Worm (Caenorhabditis elegans) whole organism, mixed stage, embryonic: ENCODE measurements around the gene Y32B12B.2.

ENCODE experiments used
- M03D4.4 ChIP-seq: sonication (generic microtip); optimal IDR thresholded peaks from 2 replicates; lab custom pipeline; 2017; ENCODE audit warnings: mild to moderate bottlenecking, missing genetic modification characterization, missing compliant biosample characterization
- bed-3 ChIP-seq: fragments of 200-800 bp; sonication (Bioruptor generic); optimal IDR thresholded peaks from 3 replicates; lab custom pipeline; 2018; ENCODE audit warnings: mild to moderate bottlenecking, missing genetic modification characterization, moderate library complexity, missing compliant biosample characterization
- blmp-1 ChIP-seq: fragments of 150-350 bp; optimal IDR thresholded peaks from 2 replicates; lab custom pipeline; 2014; ENCODE audit warnings: missing biosample characterization, missing genetic modification characterization
- ceh-39 ChIP-seq: fragments of 150-350 bp; optimal IDR thresholded peaks from 2 replicates; lab custom pipeline; 2014; ENCODE audit warnings: missing biosample characterization, missing genetic modification characterization
- ceh-43 ChIP-seq: fragments of 200-800 bp; sonication (Bioruptor generic); optimal IDR thresholded peaks from 2 replicates; lab custom pipeline; 2018; ENCODE audit warnings: mild to moderate bottlenecking, missing genetic modification characterization, moderate library complexity, missing compliant biosample characterization
- ceh-83 ChIP-seq: fragments of 200-800 bp; sonication (Bioruptor generic); optimal IDR thresholded peaks from 2 replicates; lab custom pipeline; 2018; ENCODE audit warnings: mild to moderate bottlenecking, missing genetic modification characterization, missing compliant biosample characterization
- ces-1 ChIP-seq: fragments of 150-350 bp; optimal IDR thresholded peaks from 2 replicates; lab custom pipeline; 2014; ENCODE audit warnings: missing biosample characterization, missing genetic modification reagents, missing genetic modification characterization
- cnd-1 ChIP-seq: fragments of 200-800 bp; sonication (Bioruptor generic); optimal IDR thresholded peaks from 2 replicates; lab custom pipeline; 2018; ENCODE audit warnings: mild to moderate bottlenecking, missing genetic modification characterization, missing compliant biosample characterization
- drap-1 ChIP-seq: fragments of 200-800 bp; sonication (Bioruptor generic); optimal IDR thresholded peaks from 3 replicates; lab custom pipeline; 2018; ENCODE audit warnings: mild to moderate bottlenecking, missing genetic modification characterization, missing compliant biosample characterization
- elt-3 ChIP-seq: fragments of 150-350 bp; optimal IDR thresholded peaks from 2 replicates; lab custom pipeline; 2014; ENCODE audit warnings: missing biosample characterization, missing genetic modification characterization
- flh-1 ChIP-seq: fragments of 200-800 bp; sonication (Bioruptor generic); optimal IDR thresholded peaks from 2 replicates; lab custom pipeline; 2018; ENCODE audit warnings: mild to moderate bottlenecking, missing genetic modification characterization, moderate library complexity, missing compliant biosample characterization
- ham-2 ChIP-seq: fragments of 200-800 bp; sonication (Bioruptor generic); optimal IDR thresholded peaks from 2 replicates; lab custom pipeline; 2018; ENCODE audit warnings: mild to moderate bottlenecking, missing genetic modification characterization, missing compliant biosample characterization
- hlh-1 ChIP-seq: fragments of 150-350 bp; optimal IDR thresholded peaks from 2 replicates; lab custom pipeline; 2014; ENCODE audit warnings: missing biosample characterization, missing genetic modification reagents, missing genetic modification characterization
- lin-13 ChIP-seq: fragments of 150-350 bp; optimal IDR thresholded peaks from 2 replicates; lab custom pipeline; 2014; ENCODE audit warnings: missing biosample characterization, missing genetic modification characterization
- lin-32 ChIP-seq: fragments of 200-800 bp; sonication (Bioruptor generic); optimal IDR thresholded peaks from 2 replicates; lab custom pipeline; 2018; ENCODE audit warnings: mild to moderate bottlenecking, missing genetic modification characterization, missing compliant biosample characterization
- mab-5 ChIP-seq: fragments of 150-350 bp; optimal IDR thresholded peaks from 2 replicates; lab custom pipeline; 2014; ENCODE audit warnings: missing biosample characterization, missing genetic modification characterization
- mls-2 ChIP-seq: sonication (generic microtip); optimal IDR thresholded peaks from 2 replicates; lab custom pipeline; 2016; ENCODE audit warnings: mild to moderate bottlenecking, missing genetic modification characterization, moderate library complexity, missing compliant biosample characterization
- nhr-237 ChIP-seq: fragments of 150-350 bp; optimal IDR thresholded peaks from 2 replicates; lab custom pipeline; 2014; ENCODE audit warnings: missing biosample characterization, missing genetic modification characterization
- nhr-28 ChIP-seq: fragments of 150-350 bp; optimal IDR thresholded peaks from 2 replicates; lab custom pipeline; 2014; ENCODE audit warnings: missing biosample characterization, missing genetic modification characterization
- nhr-76 ChIP-seq: sonication (generic microtip); optimal IDR thresholded peaks from 2 replicates; lab custom pipeline; 2017; ENCODE audit warnings: missing biosample characterization, missing genetic modification characterization
- sem-2 ChIP-seq: fragments of 200-800 bp; sonication (Bioruptor generic); optimal IDR thresholded peaks from 2 replicates; lab custom pipeline; 2018; ENCODE audit warnings: mild to moderate bottlenecking, missing genetic modification characterization, missing compliant biosample characterization
- snpc-4 ChIP-seq: fragments of 150-350 bp; optimal IDR thresholded peaks from 2 replicates; lab custom pipeline; 2014; ENCODE audit warnings: missing biosample characterization, missing genetic modification characterization
- sptf-1 ChIP-seq: sonication (generic microtip); optimal IDR thresholded peaks from 2 replicates; lab custom pipeline; 2017; ENCODE audit warnings: mild to moderate bottlenecking, missing genetic modification characterization, moderate library complexity, missing compliant biosample characterization
- tbx-8 ChIP-seq: fragments of 200-800 bp; sonication (Bioruptor generic); optimal IDR thresholded peaks from 2 replicates; lab custom pipeline; 2018; ENCODE audit warnings: mild to moderate bottlenecking, missing genetic modification characterization, moderate library complexity, missing compliant biosample characterization
- unc-120 ChIP-seq: sonication (generic microtip); optimal IDR thresholded peaks from 2 replicates; lab custom pipeline; 2017; ENCODE audit warnings: missing genetic modification characterization, missing compliant biosample characterization; ENCODE audit not compliant: poor library complexity, severe bottlenecking
- unc-39 ChIP-seq: fragments of 150-350 bp; optimal IDR thresholded peaks from 2 replicates; lab custom pipeline; 2014; ENCODE audit warnings: missing biosample characterization, missing genetic modification characterization
- unc-62 ChIP-seq: fragments of 150-350 bp; optimal IDR thresholded peaks from 2 replicates; lab custom pipeline; 2014; ENCODE audit warnings: missing biosample characterization, missing genetic modification reagents, missing genetic modification characterization
- ztf-11 ChIP-seq: fragments of 150-350 bp; optimal IDR thresholded peaks from 2 replicates; lab custom pipeline; 2014; ENCODE audit warnings: missing biosample characterization, missing genetic modification characterization

Y32B12B.2 gene

DNA sequence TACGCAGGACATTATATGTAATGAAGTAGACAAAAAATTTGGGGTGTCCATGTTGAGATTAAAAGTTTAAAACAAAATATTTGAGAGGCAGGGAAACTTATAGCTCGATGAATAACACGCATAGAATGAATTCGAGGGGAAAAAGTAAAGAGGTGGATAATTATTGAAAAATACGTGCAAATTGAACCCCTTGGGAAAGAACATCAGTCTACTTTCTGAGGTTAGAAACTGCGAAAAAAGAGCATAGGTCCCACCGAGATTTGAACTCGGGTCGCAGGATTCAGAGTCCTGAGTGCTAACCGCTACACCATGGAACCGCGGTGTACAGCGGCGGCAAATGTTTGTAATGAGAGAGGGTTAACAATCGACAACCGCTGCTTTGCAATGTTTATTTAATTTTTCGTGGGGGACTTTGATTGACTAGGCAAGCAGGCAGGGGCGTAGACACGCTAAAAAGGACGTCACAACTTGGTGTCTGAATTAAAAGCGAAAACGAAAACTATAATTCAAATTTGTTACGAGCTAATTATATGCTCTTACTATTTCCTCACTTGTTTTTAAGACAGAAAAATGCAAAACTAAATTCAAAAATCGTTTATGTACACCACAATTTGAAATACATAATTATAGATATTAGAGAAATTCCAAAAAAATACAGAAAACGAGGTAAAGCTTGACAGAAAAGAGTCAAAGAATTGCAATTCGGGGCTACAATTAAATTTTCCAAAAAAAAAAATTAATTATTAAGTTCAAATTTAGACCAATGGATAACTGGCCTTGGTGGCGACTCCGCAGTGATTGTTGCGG is 54.0 kb downstream of the Y32B12B.2 start, which contains the start of gene srh-269:
TSS of gene srh-269 (minus strand) at position 51 of the 807 bp plus-strand sequence.
- TF ChIP-seq unc-120 (tag; lab: Kevin White, UChicago): peak; percentile 71
- TF ChIP-seq ceh-83 (GFP tag; lab: Kevin White, UChicago): peak; percentile 73
- TF ChIP-seq tbx-8 (GFP tag; lab: Kevin White, UChicago): no peak
- peak; percentile 71 for TF ChIP-seq mls-2 (tag; lab: Kevin White, UChicago)
- TF ChIP-seq mab-5: no peak
- peak; percentile 59 for TF ChIP-seq ceh-43 (GFP tag; lab: Kevin White, UChicago)
- peak; percentile 74 for TF ChIP-seq M03D4.4 (tag; lab: Kevin White, UChicago)
- no peak for TF ChIP-seq lin-13 (tag; lab: Kevin White, UChicago)
- peak; percentile 49 for TF ChIP-seq flh-1 (GFP tag; lab: Kevin White, UChicago)
- TF ChIP-seq nhr-237: no peak
- TF ChIP-seq ztf-11 (tag; lab: Kevin White, UChicago): peak; percentile 37
- peak; percentile 75 for TF ChIP-seq cnd-1 (tag; lab: Kevin White, UChicago)
- peak; percentile 54 for TF ChIP-seq ham-2 (GFP tag; lab: Kevin White, UChicago)
- no peak for TF ChIP-seq ces-1
- peak; percentile 81 for TF ChIP-seq sptf-1 (tag; lab: Kevin White, UChicago)
- peak; percentile 52 for TF ChIP-seq bed-3 (GFP tag; lab: Kevin White, UChicago)
- peak; percentile 57 for TF ChIP-seq sem-2 (GFP tag; lab: Kevin White, UChicago)
- TF ChIP-seq lin-32 (GFP tag; lab: Kevin White, UChicago): peak; percentile 58
- TF ChIP-seq drap-1 (GFP tag; lab: Kevin White, UChicago): peak; percentile 79

DNA sequence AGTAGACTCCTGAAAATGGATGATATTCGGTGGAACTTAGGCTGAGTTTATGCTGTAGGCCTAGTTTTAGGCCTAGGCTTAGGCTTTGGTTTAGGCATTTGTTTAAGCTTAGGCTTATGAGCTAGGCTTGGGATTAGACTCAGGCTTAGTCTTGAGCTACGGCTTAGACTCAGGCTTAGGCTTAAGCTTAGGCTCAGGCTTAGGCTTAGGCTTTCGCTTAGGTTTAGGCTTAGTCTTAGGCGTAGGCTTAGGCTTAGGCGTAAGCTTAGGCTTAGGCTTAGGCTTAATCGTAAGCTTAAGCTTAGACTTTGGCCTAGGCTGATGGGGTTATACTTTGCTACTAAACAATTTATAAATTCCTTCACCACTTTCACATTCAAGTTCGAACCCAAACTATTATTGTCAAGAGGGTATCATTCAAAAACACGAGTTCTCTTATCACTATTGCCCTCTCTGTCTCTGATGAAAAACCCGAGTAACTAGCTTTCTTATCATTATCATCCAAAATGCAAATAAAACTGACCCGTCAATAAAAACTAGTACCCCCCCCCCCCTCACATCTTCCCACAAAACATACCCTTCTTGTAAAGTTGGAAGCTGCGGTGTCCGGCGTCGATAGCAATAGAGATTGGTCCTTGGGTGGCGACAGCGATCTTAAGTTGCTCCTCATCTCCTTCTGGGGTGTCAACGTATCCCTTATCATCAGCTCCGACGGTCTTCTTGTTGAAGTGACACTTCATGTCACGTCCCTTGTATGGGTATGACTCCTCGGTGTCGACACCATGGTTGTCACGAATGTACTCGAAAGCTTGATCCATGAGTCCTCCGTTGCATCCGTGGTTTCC is 55.0 kb downstream of the Y32B12B.2 start:
- TF ChIP-seq unc-120 (tag; lab: Kevin White, UChicago) (no peak), elt-3 (tag; lab: Kevin White, UChicago) (no peak), mls-2 (tag; lab: Kevin White, UChicago) (no peak), M03D4.4 (tag; lab: Kevin White, UChicago) (no peak), snpc-4 (tag; lab: Kevin White, UChicago) (no peak), ceh-39 (tag; lab: Kevin White, UChicago) (no peak), ceh-43 (GFP tag; lab: Kevin White, UChicago) (no peak), lin-32 (GFP tag; lab: Kevin White, UChicago) (no peak), unc-39 (tag; lab: Kevin White, UChicago) (no peak), nhr-76 (tag; lab: Kevin White, UChicago) (no peak), ham-2 (GFP tag; lab: Kevin White, UChicago) (no peak), cnd-1 (tag; lab: Kevin White, UChicago) (no peak), nhr-237 (no peak), bed-3 (GFP tag; lab: Kevin White, UChicago) (no peak), blmp-1 (tag; lab: Kevin White, UChicago) (no peak)

DNA sequence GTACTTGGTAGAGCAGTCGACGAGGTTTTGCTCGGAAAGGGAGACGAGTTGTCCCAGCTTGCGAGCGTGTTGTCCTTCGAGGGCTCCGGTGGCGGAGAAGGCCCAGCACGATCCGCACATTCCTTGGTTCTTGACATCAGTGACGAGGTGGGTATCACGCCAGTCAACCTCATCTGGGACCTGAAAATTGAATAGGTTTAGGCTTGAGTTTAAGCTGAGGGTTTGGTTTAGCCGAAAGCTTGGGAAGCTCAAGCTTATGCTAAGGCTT is 55.5 kb downstream of the Y32B12B.2 start:
- no peak for TF ChIP-seq bed-3 (GFP tag; lab: Kevin White, UChicago)
- TF ChIP-seq elt-3 (tag; lab: Kevin White, UChicago): no peak
- TF ChIP-seq unc-62: no peak
- no peak for TF ChIP-seq mls-2 (tag; lab: Kevin White, UChicago)

DNA sequence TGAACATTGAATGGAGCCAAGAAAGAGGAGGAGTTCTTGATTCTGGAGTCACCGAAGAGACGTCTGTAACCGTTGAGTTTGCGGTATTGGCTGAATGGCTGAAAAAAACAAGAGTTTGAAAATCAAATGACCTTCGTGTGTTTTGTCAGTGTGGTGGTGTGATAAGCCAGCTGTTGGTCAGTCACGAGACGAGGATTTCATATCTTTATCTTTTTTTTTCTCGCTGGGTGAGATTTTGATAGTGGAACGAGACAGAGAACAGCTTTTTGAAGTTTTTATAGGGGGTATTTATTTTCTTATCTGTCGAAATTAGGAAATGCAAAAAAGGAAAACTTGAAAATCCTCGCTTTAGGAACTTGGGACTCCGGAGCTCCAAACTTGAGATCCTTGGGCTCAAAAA is 56.3 kb downstream of the Y32B12B.2 start:
- TF ChIP-seq ceh-39 (tag; lab: Kevin White, UChicago) (no peak), hlh-1 (peak; percentile 29)

DNA sequence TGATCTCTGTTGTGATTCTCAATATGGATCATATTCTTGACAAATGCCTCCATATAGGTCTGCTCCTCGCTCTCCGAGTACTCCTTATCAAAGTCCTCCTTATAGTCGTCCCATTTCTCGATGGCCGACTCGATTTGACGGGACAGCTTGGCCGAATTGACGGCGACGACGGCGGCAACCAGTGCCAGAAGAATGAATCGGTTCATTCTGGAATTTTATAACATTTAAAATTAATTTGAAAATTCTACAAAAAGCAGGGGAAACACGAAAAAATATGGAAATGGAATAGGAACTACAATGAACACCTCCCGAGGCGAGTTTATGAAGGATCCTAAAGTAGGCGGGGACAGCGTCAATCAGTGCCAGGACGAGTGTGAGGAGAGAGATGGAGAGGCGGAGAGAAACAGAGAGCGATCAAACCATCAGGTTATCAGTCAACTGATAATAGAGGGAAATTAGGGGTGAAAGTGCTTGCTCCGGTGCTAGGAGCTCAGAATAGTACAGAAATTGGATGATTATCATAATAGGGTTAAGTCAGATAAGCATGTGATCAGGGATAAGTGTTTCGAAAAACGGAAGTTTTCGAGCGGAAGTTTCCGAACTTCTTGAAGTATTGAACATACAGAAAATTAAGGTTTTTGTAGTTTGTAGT is 57.1 kb downstream of the Y32B12B.2 start, which contains the start of gene cpl-1:
TSS of gene cpl-1 (minus strand) at position 207 of the 652 bp plus-strand sequence.
- TF ChIP-seq unc-120 (tag; lab: Kevin White, UChicago): peak; percentile 42
- TF ChIP-seq hlh-1: no peak
- TF ChIP-seq nhr-28 (tag; lab: Kevin White, UChicago): no peak
- TF ChIP-seq, all 35 proteins: peak for 1
